Fruit fly (Drosophila melanogaster) whole organism, embryonic: ENCODE results near the gene Gbs-70E.

ENCODE experiments used
- Bgb ChIP-seq: fragments of 200-800 bp; sonication (Bioruptor generic); IDR thresholded peaks from 2 replicates; pipeline ENCODE4 v1.3.6; 2022; ENCODE audit warnings: missing biosample characterization, missing genetic modification characterization; ENCODE audit not compliant: partially characterized antibody
- BtbVII ChIP-seq: fragments of 200-800 bp; sonication (Bioruptor generic); optimal IDR thresholded peaks from 3 replicates; lab custom pipeline; 2017; ENCODE audit warnings: missing biosample characterization, mild to moderate bottlenecking, missing genetic modification characterization
- CG10209 ChIP-seq: fragments of 200-800 bp; sonication (Bioruptor generic); optimal IDR thresholded peaks from 3 replicates; lab custom pipeline; 2017; ENCODE audit warnings: missing biosample characterization, mild to moderate bottlenecking, missing genetic modification characterization, missing genetic modification reagents
- CG10274 ChIP-seq: fragments of 200-800 bp; sonication (Bioruptor generic); optimal IDR thresholded peaks from 3 replicates; lab custom pipeline; 2017; ENCODE audit warnings: missing biosample characterization, mild to moderate bottlenecking, missing genetic modification characterization
- CG10565 ChIP-seq: fragments of 200-800 bp; sonication (Bioruptor generic); optimal IDR thresholded peaks from 3 replicates; lab custom pipeline; 2016; ENCODE audit warnings: missing biosample characterization, mild to moderate bottlenecking, missing genetic modification characterization
- CG11695 ChIP-seq: fragments of 200-800 bp; sonication (Bioruptor generic); IDR thresholded peaks from 3 replicates; pipeline ENCODE4 v1.3.6; 2022; ENCODE audit warnings: missing biosample characterization, missing genetic modification characterization
- CG12744 ChIP-seq: fragments of 200-800 bp; sonication (Bioruptor generic); optimal IDR thresholded peaks from 2 replicates; lab custom pipeline; 2016; ENCODE audit warnings: missing biosample characterization, missing genetic modification characterization
- CG14667 ChIP-seq: fragments of 200-800 bp; sonication (Bioruptor generic); IDR thresholded peaks from 2 replicates; pipeline ENCODE4 v1.3.6; 2022; ENCODE audit warnings: missing biosample characterization, missing genetic modification characterization
- CG15269 ChIP-seq: fragments of 200-800 bp; sonication (Bioruptor generic); optimal IDR thresholded peaks from 2 replicates; lab custom pipeline; 2018; ENCODE audit warnings: missing biosample characterization, mild to moderate bottlenecking, missing genetic modification characterization, moderate library complexity
- CG15479 ChIP-seq: fragments of 200-800 bp; sonication (Bioruptor generic); optimal IDR thresholded peaks from 3 replicates; lab custom pipeline; 2019; ENCODE audit warnings: missing biosample characterization, mild to moderate bottlenecking, missing genetic modification characterization, moderate library complexity
- CG17359 ChIP-seq: fragments of 200-800 bp; sonication (Bioruptor generic); optimal IDR thresholded peaks from 3 replicates; lab custom pipeline; 2018; ENCODE audit warnings: missing biosample characterization, mild to moderate bottlenecking, missing genetic modification characterization, moderate library complexity
- CG17385 ChIP-seq: fragments of 200-800 bp; sonication (Bioruptor generic); optimal IDR thresholded peaks from 3 replicates; lab custom pipeline; 2018; ENCODE audit warnings: missing biosample characterization, mild to moderate bottlenecking, missing genetic modification characterization
- CG2116 ChIP-seq: fragments of 200-800 bp; sonication (Bioruptor generic); optimal IDR thresholded peaks from 3 replicates; lab custom pipeline; 2018; ENCODE audit warnings: missing biosample characterization, mild to moderate bottlenecking, missing genetic modification characterization
- CG33213 ChIP-seq: fragments of 200-800 bp; sonication (Bioruptor generic); optimal IDR thresholded peaks from 3 replicates; lab custom pipeline; 2016; ENCODE audit warnings: missing biosample characterization, missing genetic modification characterization
- CG33557 ChIP-seq: fragments of 200-800 bp; sonication (Bioruptor generic); optimal IDR thresholded peaks from 2 replicates; lab custom pipeline; 2019; ENCODE audit warnings: missing biosample characterization, mild to moderate bottlenecking, missing genetic modification characterization, moderate library complexity
- CG34376 ChIP-seq: fragments of 200-800 bp; sonication (Bioruptor generic); optimal IDR thresholded peaks from 2 replicates; lab custom pipeline; 2018; ENCODE audit warnings: missing biosample characterization, mild to moderate bottlenecking, missing genetic modification characterization
- CG4854 ChIP-seq: fragments of 200-800 bp; sonication (Bioruptor generic); optimal IDR thresholded peaks from 2 replicates; lab custom pipeline; 2016; ENCODE audit warnings: missing biosample characterization, missing genetic modification characterization, inconsistent platforms
- CG5180 ChIP-seq: fragments of 200-800 bp; sonication (Bioruptor generic); optimal IDR thresholded peaks from 3 replicates; lab custom pipeline; 2017; ENCODE audit warnings: missing biosample characterization, missing genetic modification characterization, mild to moderate bottlenecking, moderate library complexity, missing genetic modification reagents
- CG8089 ChIP-seq: fragments of 200-800 bp; sonication (Bioruptor generic); optimal IDR thresholded peaks from 3 replicates; lab custom pipeline; 2016; ENCODE audit warnings: missing biosample characterization, missing genetic modification characterization
- CG9817 ChIP-seq: fragments of 200-800 bp; sonication (Bioruptor generic); optimal IDR thresholded peaks from 2 replicates; lab custom pipeline; 2018; ENCODE audit warnings: missing biosample characterization, mild to moderate bottlenecking, missing genetic modification characterization, moderate library complexity
- CHES-1-like ChIP-seq: fragments of 200-800 bp; sonication (Bioruptor generic); optimal IDR thresholded peaks from 2 replicates; lab custom pipeline; 2016; ENCODE audit warnings: missing biosample characterization, missing genetic modification characterization
- Camta ChIP-seq: fragments of 200-800 bp; sonication (Bioruptor generic); optimal IDR thresholded peaks from 2 replicates; lab custom pipeline; 2016; ENCODE audit warnings: missing biosample characterization, missing genetic modification characterization
- D19A ChIP-seq: fragments of 200-800 bp; optimal IDR thresholded peaks from 3 replicates; lab custom pipeline; 2019; ENCODE audit warnings: missing biosample characterization, mild to moderate bottlenecking, missing genetic modification characterization, moderate library complexity
- Dip3 ChIP-seq: fragments of 200-800 bp; sonication (Bioruptor generic); optimal IDR thresholded peaks from 3 replicates; lab custom pipeline; 2016; ENCODE audit warnings: missing biosample characterization, missing genetic modification characterization
- ERR ChIP-seq: fragments of 200-800 bp; sonication (Bioruptor generic); optimal IDR thresholded peaks from 2 replicates; lab custom pipeline; 2016; ENCODE audit warnings: missing biosample characterization, missing genetic modification characterization
- Ets65A ChIP-seq: fragments of 200-800 bp; sonication (Bioruptor generic); peaks from one replicate; lab custom pipeline; 2016; ENCODE audit warnings: missing biosample characterization, missing genetic modification characterization
- HLH54F ChIP-seq: fragments of 200-800 bp; sonication (Bioruptor generic); optimal IDR thresholded peaks from 3 replicates; lab custom pipeline; 2016; ENCODE audit warnings: missing biosample characterization, missing genetic modification characterization
- MBD-R2 ChIP-seq: fragments of 200-800 bp; sonication (Bioruptor generic); IDR thresholded peaks from 2 replicates; pipeline ENCODE4 v1.3.6; 2022; ENCODE audit warnings: missing biosample characterization, missing genetic modification characterization
- Sry-β ChIP-seq: fragments of 200-800 bp; sonication (Bioruptor generic); optimal IDR thresholded peaks from 2 replicates; lab custom pipeline; 2018; ENCODE audit warnings: missing biosample characterization, mild to moderate bottlenecking, missing genetic modification characterization, moderate library complexity
- Vsx1 ChIP-seq: fragments of 200-800 bp; sonication (Bioruptor generic); optimal IDR thresholded peaks from 2 replicates; lab custom pipeline; 2017; ENCODE audit warnings: missing biosample characterization, mild to moderate bottlenecking, missing genetic modification characterization, missing genetic modification reagents
- abd-A ChIP-seq: fragments of 200-800 bp; sonication (Bioruptor generic); optimal IDR thresholded peaks from 3 replicates; lab custom pipeline; 2019; ENCODE audit warnings: missing biosample characterization, mild to moderate bottlenecking, missing genetic modification characterization, moderate library complexity
- bigmax ChIP-seq: fragments of 200-800 bp; sonication (Bioruptor generic); optimal IDR thresholded peaks from 2 replicates; lab custom pipeline; 2018; ENCODE audit warnings: missing biosample characterization, mild to moderate bottlenecking, missing genetic modification characterization
- cg ChIP-seq: fragments of 200-800 bp; sonication (Bioruptor generic); optimal IDR thresholded peaks from 3 replicates; lab custom pipeline; 2019; ENCODE audit warnings: missing biosample characterization, mild to moderate bottlenecking, missing genetic modification characterization, moderate library complexity
- chinmo ChIP-seq: fragments of 200-800 bp; sonication (Bioruptor generic); IDR thresholded peaks from 4 replicates; pipeline ENCODE4 v1.3.6; 2022; ENCODE audit warnings: missing biosample characterization, missing genetic modification characterization; ENCODE audit not compliant: partially characterized antibody
- chm ChIP-seq: fragments of 200-800 bp; sonication (Bioruptor generic); IDR thresholded peaks from 2 replicates; pipeline ENCODE4 v1.3.6; 2022; ENCODE audit warnings: missing biosample characterization, missing genetic modification characterization
- cwo ChIP-seq: fragments of 200-800 bp; sonication (Bioruptor generic); optimal IDR thresholded peaks from 3 replicates; lab custom pipeline; 2017; ENCODE audit warnings: missing biosample characterization, missing genetic modification characterization, mild to moderate bottlenecking, moderate library complexity, missing genetic modification reagents
- disco-r ChIP-seq: fragments of 200-800 bp; sonication (Bioruptor generic); optimal IDR thresholded peaks from 2 replicates; lab custom pipeline; 2016; ENCODE audit warnings: missing biosample characterization, missing genetic modification characterization
- eve ChIP-seq, 2 experiments: fragments of >200 bp; optimal IDR thresholded peaks; 2 replicates each; lab custom pipeline; 2017; ENCODE audit warnings: missing biosample characterization in 2 of 2, missing genetic modification characterization in 2 of 2
- exex ChIP-seq: fragments of 200-800 bp; sonication (Bioruptor generic); optimal IDR thresholded peaks from 4 replicates; lab custom pipeline; 2018; ENCODE audit warnings: missing biosample characterization, mild to moderate bottlenecking, missing genetic modification characterization, moderate library complexity
- fd102C ChIP-seq: fragments of 200-800 bp; sonication (Bioruptor generic); optimal IDR thresholded peaks from 2 replicates; lab custom pipeline; 2018; ENCODE audit warnings: missing biosample characterization, mild to moderate bottlenecking, missing genetic modification characterization, moderate library complexity
- gfzf ChIP-seq: fragments of 200-800 bp; sonication (Bioruptor generic); optimal IDR thresholded peaks from 2 replicates; lab custom pipeline; 2016; ENCODE audit warnings: missing biosample characterization, mild to moderate bottlenecking, missing genetic modification characterization, moderate library complexity
- h ChIP-seq: fragments of >200 bp; optimal IDR thresholded peaks from 2 replicates; lab custom pipeline; 2017
- her ChIP-seq: fragments of 200-800 bp; sonication (Bioruptor generic); optimal IDR thresholded peaks from 2 replicates; lab custom pipeline; 2016; ENCODE audit warnings: missing biosample characterization, missing genetic modification characterization
- mirr ChIP-seq: fragments of 200-800 bp; sonication (Bioruptor generic); optimal IDR thresholded peaks from 3 replicates; lab custom pipeline; 2018; ENCODE audit warnings: missing biosample characterization, mild to moderate bottlenecking, missing genetic modification characterization
- nau ChIP-seq: fragments of 200-800 bp; sonication (Bioruptor generic); optimal IDR thresholded peaks from 3 replicates; lab custom pipeline; 2017; ENCODE audit warnings: missing biosample characterization, mild to moderate bottlenecking, missing genetic modification characterization, missing genetic modification reagents
- phol ChIP-seq: fragments of 200-800 bp; sonication (Bioruptor generic); optimal IDR thresholded peaks from 3 replicates; lab custom pipeline; 2018; ENCODE audit warnings: missing biosample characterization, mild to moderate bottlenecking, missing genetic modification characterization, moderate library complexity
- sd ChIP-seq: fragments of 200-800 bp; sonication (Bioruptor generic); optimal IDR thresholded peaks from 3 replicates; lab custom pipeline; 2018; ENCODE audit warnings: missing biosample characterization, mild to moderate bottlenecking, missing genetic modification characterization, moderate library complexity
- tup ChIP-seq: fragments of 200-800 bp; sonication (Bioruptor generic); optimal IDR thresholded peaks from 2 replicates; lab custom pipeline; 2016; ENCODE audit warnings: missing biosample characterization, mild to moderate bottlenecking, missing genetic modification characterization, moderate library complexity
- tx ChIP-seq: fragments of 200-800 bp; sonication (Bioruptor generic); optimal IDR thresholded peaks from 2 replicates; lab custom pipeline; 2016; ENCODE audit warnings: missing biosample characterization, missing genetic modification characterization
- vvl ChIP-seq: fragments of 200-800 bp; sonication (Bioruptor generic); IDR thresholded peaks from 2 replicates; pipeline ENCODE4 v1.3.6; 2022; ENCODE audit warnings: missing biosample characterization, missing genetic modification characterization
- zen2 ChIP-seq: fragments of 200-800 bp; sonication (Bioruptor generic); IDR thresholded peaks from 3 replicates; pipeline ENCODE4 v1.3.6; 2022; ENCODE audit warnings: missing biosample characterization, missing genetic modification characterization; ENCODE audit not compliant: partially characterized antibody

The Gbs-70E gene

DNA sequence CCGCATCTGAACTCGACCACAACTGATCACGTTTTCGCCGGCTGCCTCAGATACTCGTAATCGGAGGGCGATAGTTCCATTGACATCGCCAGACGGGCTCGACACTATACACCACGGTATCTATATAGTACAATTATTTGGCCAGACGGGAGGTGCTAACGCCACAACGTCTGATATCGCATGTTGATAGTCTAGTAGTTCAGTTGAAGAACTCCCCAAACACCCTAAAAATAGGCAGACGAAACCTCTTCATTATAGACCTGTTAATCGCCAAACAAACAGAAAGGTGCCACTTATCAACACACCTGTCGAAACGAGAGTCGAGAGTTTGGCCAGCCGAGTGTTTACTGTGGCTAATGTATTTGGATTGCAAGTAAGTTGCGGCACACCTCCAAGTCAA, 4.3 kb upstream of the Gbs-70E start (continued):
- TF ChIP-seq CG4854 (GFP tag; lab: Kevin White, UChicago) = no peak
- no peak for TF ChIP-seq CG9817 (tag; lab: Kevin White, UChicago)
- TF ChIP-seq HLH54F (GFP tag; lab: Kevin White, UChicago) = no peak
- TF ChIP-seq vvl (GFP tag; lab: Robert Waterston, UW) = 0 out of 2 replicates have a peak, but pooled peaks have one; percentile 28
- TF ChIP-seq CG10274 (GFP tag; lab: Kevin White, UChicago) = no peak
- TF ChIP-seq tup = no peak
- TF ChIP-seq CG17359 (tag; lab: Kevin White, UChicago) = peak; percentile 52
- TF ChIP-seq Sry-β = no peak
- no peak for TF ChIP-seq her (GFP tag; lab: Kevin White, UChicago)
- TF ChIP-seq bigmax (GFP tag; lab: Kevin White, UChicago) = no peak
- TF ChIP-seq CG17385 (GFP tag; lab: Kevin White, UChicago) = peak; percentile 39
- TF ChIP-seq fd102C = no peak
- TF ChIP-seq disco-r (GFP tag; lab: Kevin White, UChicago) = no peak
- TF ChIP-seq Bgb (GFP tag; lab: Robert Waterston, UW) = no peak
- no peak for TF ChIP-seq CG14667 (GFP tag; lab: Robert Waterston, UW)
- no peak for TF ChIP-seq CG10565 (GFP tag; lab: Kevin White, UChicago)
- TF ChIP-seq CG5180 (GFP tag; lab: Kevin White, UChicago) = peak; percentile 67
- no peak for TF ChIP-seq CG33213 (GFP tag; lab: Kevin White, UChicago)
- 0 out of 2 replicates have a peak, but pooled peaks have one; percentile 24 for TF ChIP-seq chm (GFP tag; lab: Robert Waterston, UW)
- no peak for TF ChIP-seq Camta (GFP tag; lab: Kevin White, UChicago)
- peak; percentile 86 for TF ChIP-seq exex (tag; lab: Kevin White, UChicago)
- peak; percentile 0 for TF ChIP-seq CG15479
- TF ChIP-seq gfzf (GFP tag; lab: Kevin White, UChicago) = peak; percentile 6
- peak; percentile 65 for TF ChIP-seq D19A (tag; lab: Kevin White, UChicago)
- no peak for TF ChIP-seq CHES-1-like (GFP tag; lab: Kevin White, UChicago)
- peak; percentile 61 for TF ChIP-seq nau
- no peak for TF ChIP-seq phol (tag; lab: Kevin White, UChicago)
- no peak for TF ChIP-seq abd-A (tag; lab: Kevin White, UChicago)

- no peak for TF ChIP-seq h (lab: Kevin White, UChicago)
- TF ChIP-seq mirr (GFP tag; lab: Kevin White, UChicago) = peak; percentile 78
- peak; percentile 87; the same call in 2 of the 4 replicates for TF ChIP-seq chinmo
- TF ChIP-seq CG33557 (GFP tag; lab: Kevin White, UChicago) = no peak
- TF ChIP-seq cg (GFP tag; lab: Kevin White, UChicago) = no peak
- TF ChIP-seq ERR = peak; percentile 4
- TF ChIP-seq Ets65A (GFP tag; lab: Kevin White, UChicago) = peak; percentile 3
- no peak for TF ChIP-seq CG8089 (GFP tag; lab: Kevin White, UChicago)
- TF ChIP-seq cwo = peak; percentile 94
- TF ChIP-seq Vsx1 (GFP tag; lab: Kevin White, UChicago) = peak; percentile 11
- 0 out of 3 replicates have a peak, but pooled peaks have one; percentile 9 for TF ChIP-seq CG11695 (GFP tag; lab: Robert Waterston, UW)
- no peak for TF ChIP-seq CG10209 (GFP tag; lab: Kevin White, UChicago)
- no peak for TF ChIP-seq Dip3 (GFP tag; lab: Kevin White, UChicago)
- TF ChIP-seq BtbVII = peak; percentile 6
- TF ChIP-seq CG2116 (GFP tag; lab: Kevin White, UChicago) = no peak
- no peak for TF ChIP-seq CG12744 (GFP tag; lab: Kevin White, UChicago)
- no peak for TF ChIP-seq MBD-R2 (GFP tag; lab: Robert Waterston, UW)
- peak; percentile 50 for TF ChIP-seq sd (tag; lab: Kevin White, UChicago)
- TF ChIP-seq tx (GFP tag; lab: Kevin White, UChicago) = no peak
- TF ChIP-seq zen2 = no peak
- TF ChIP-seq exex (tag; lab: Kevin White, UChicago) = peak; percentile 81
- TF ChIP-seq CG34376 (GFP tag; lab: Kevin White, UChicago) = peak; percentile 48
- no peak for TF ChIP-seq CG15269 (tag; lab: Kevin White, UChicago)
- TF ChIP-seq eve (GFP tag; optimal IDR thresholded peaks at IDR 0.05; lab: Kevin White, UChicago) = no peak
Measured at dm6 chr3L:14553891-14554303, 3.1 kb upstream of the Gbs-70E start.
